Worm (Caenorhabditis elegans) whole organism, young adult: ENCODE data around the gene pptr-1.

Source experiments
- D2030.7 ChIP-seq: fragments of 200-800 bp; sonication (Bioruptor generic); IDR thresholded peaks from 2 replicates; pipeline ENCODE4 v1.3.6; 2022; ENCODE audit warnings: missing genetic modification reagents, missing genetic modification characterization, missing compliant biosample characterization
- F10E7.11 ChIP-seq: sonication (generic microtip); optimal IDR thresholded peaks from 2 replicates; lab custom pipeline; 2017; ENCODE audit warnings: mild to moderate bottlenecking, missing genetic modification characterization, moderate library complexity, missing compliant biosample characterization
- F23B12.7 ChIP-seq: sonication (generic microtip); optimal IDR thresholded peaks from 2 replicates; lab custom pipeline; 2017; ENCODE audit warnings: missing genetic modification characterization, mild to moderate bottlenecking, missing compliant biosample characterization, antibody characterized with exemption, moderate library complexity; ENCODE audit not compliant: insufficient read depth
- F57C9.4 ChIP-seq: sonication (generic microtip); optimal IDR thresholded peaks from 2 replicates; lab custom pipeline; 2017; ENCODE audit warnings: mild to moderate bottlenecking, missing genetic modification characterization, missing compliant biosample characterization
- T26A5.8 ChIP-seq: sonication (generic microtip); optimal IDR thresholded peaks from 2 replicates; lab custom pipeline; 2016; ENCODE audit warnings: missing genetic modification characterization, missing compliant biosample characterization
- Y56A3A.18 ChIP-seq: fragments of 200-800 bp; sonication (Bioruptor generic); IDR thresholded peaks from 2 replicates; pipeline ENCODE4 v1.3.6; 2022; ENCODE audit warnings: missing genetic modification reagents, missing genetic modification characterization, missing compliant biosample characterization
- Y79H2A.3 ChIP-seq: fragments of 200-800 bp; sonication (Bioruptor generic); conservative IDR thresholded peaks from 2 replicates; pipeline ENCODE4 v1.3.6; 2022; ENCODE audit warnings: missing genetic modification reagents, missing genetic modification characterization, missing compliant biosample characterization
- aptf-3 ChIP-seq: fragments of 200-800 bp; sonication (Bioruptor generic); IDR thresholded peaks from 2 replicates; pipeline ENCODE4 v1.3.6; 2022; ENCODE audit warnings: missing genetic modification characterization, missing compliant biosample characterization
- atf-7 ChIP-seq: sonication (generic microtip); optimal IDR thresholded peaks from 2 replicates; lab custom pipeline; 2017; ENCODE audit warnings: mild to moderate bottlenecking, missing genetic modification characterization, missing compliant biosample characterization
- attf-3 ChIP-seq: fragments of 200-800 bp; sonication (Bioruptor generic); conservative IDR thresholded peaks from 2 replicates; pipeline ENCODE4 v1.3.6; 2022; ENCODE audit warnings: missing genetic modification reagents, missing genetic modification characterization, missing compliant biosample characterization
- bed-2 ChIP-seq: fragments of 200-800 bp; sonication (Bioruptor generic); IDR thresholded peaks from 2 replicates; pipeline ENCODE4 v1.3.6; 2022; ENCODE audit warnings: missing genetic modification reagents, missing genetic modification characterization, missing compliant biosample characterization
- ceh-91 ChIP-seq: fragments of 200-800 bp; sonication (Bioruptor generic); IDR thresholded peaks from 2 replicates; pipeline ENCODE4 v1.3.6; 2022; ENCODE audit warnings: missing genetic modification reagents, missing genetic modification characterization, missing compliant biosample characterization
- chd-7 ChIP-seq: sonication (generic microtip); optimal IDR thresholded peaks from 2 replicates; lab custom pipeline; 2016; ENCODE audit warnings: mild to moderate bottlenecking, missing genetic modification characterization, moderate library complexity, missing compliant biosample characterization
- dpff-1 ChIP-seq: sonication (generic microtip); optimal IDR thresholded peaks from 2 replicates; lab custom pipeline; 2017; ENCODE audit warnings: mild to moderate bottlenecking, missing genetic modification characterization, missing compliant biosample characterization
- egl-18 ChIP-seq: fragments of 200-800 bp; sonication (Bioruptor generic); IDR thresholded peaks from 2 replicates; pipeline ENCODE4 v1.3.6; 2022; ENCODE audit warnings: missing genetic modification reagents, missing genetic modification characterization, missing compliant biosample characterization
- egl-44 ChIP-seq: fragments of 200-800 bp; sonication (Bioruptor generic); IDR thresholded peaks from 2 replicates; pipeline ENCODE4 v1.3.6; 2022; ENCODE audit warnings: missing genetic modification reagents, missing genetic modification characterization, missing compliant biosample characterization
- fkh-3 ChIP-seq: sonication (generic microtip); optimal IDR thresholded peaks from 2 replicates; lab custom pipeline; 2016; ENCODE audit warnings: mild to moderate bottlenecking, missing genetic modification characterization, missing compliant biosample characterization
- hmg-1.2 ChIP-seq: fragments of 200-800 bp; sonication (Bioruptor generic); IDR thresholded peaks from 2 replicates; pipeline ENCODE4 v1.3.6; 2022; ENCODE audit warnings: missing genetic modification reagents, missing genetic modification characterization, missing compliant biosample characterization
- lag-1 ChIP-seq: fragments of 200-800 bp; sonication (Bioruptor generic); IDR thresholded peaks from 2 replicates; pipeline ENCODE4 v1.3.6; 2022; ENCODE audit warnings: missing genetic modification reagents, missing genetic modification characterization, missing compliant biosample characterization
- let-607 ChIP-seq, 2 experiments: fragments of 200-800 bp in 1 of 2; sonication (Bioruptor generic) in 1 of 2; sonication (generic microtip) in 1 of 2; optimal IDR thresholded peaks; 2 replicates each; lab custom pipeline; 2016 to 2018; ENCODE audit warnings: mild to moderate bottlenecking in 2 of 2, missing compliant biosample characterization in 2 of 2, missing genetic modification characterization in 2 of 2, moderate library complexity in 2 of 2, missing genotype in 1 of 2
- lin-54 ChIP-seq: fragments of 200-800 bp; sonication (Bioruptor generic); optimal IDR thresholded peaks from 2 replicates; lab custom pipeline; 2018; ENCODE audit warnings: mild to moderate bottlenecking, missing genetic modification characterization, missing compliant biosample characterization
- lir-1 ChIP-seq: fragments of 200-800 bp; sonication (Bioruptor generic); conservative IDR thresholded peaks from 2 replicates; pipeline ENCODE4 v1.3.6; 2022; ENCODE audit warnings: missing genetic modification reagents, missing genetic modification characterization, missing compliant biosample characterization
- lsy-27 ChIP-seq: sonication (generic microtip); optimal IDR thresholded peaks from 2 replicates; lab custom pipeline; 2017; ENCODE audit warnings: missing genetic modification characterization, mild to moderate bottlenecking, missing compliant biosample characterization, antibody characterized with exemption, missing genotype, borderline replicate concordance; ENCODE audit not compliant: insufficient read depth
- madf-10 ChIP-seq: sonication (generic microtip); optimal IDR thresholded peaks from 2 replicates; lab custom pipeline; 2016; ENCODE audit warnings: mild to moderate bottlenecking, missing genetic modification characterization, missing compliant biosample characterization
- mes-4 ChIP-seq: sonication (generic microtip); optimal IDR thresholded peaks from 2 replicates; lab custom pipeline; 2016; ENCODE audit warnings: missing genotype, missing genetic modification characterization, missing compliant biosample characterization
- nhr-179 ChIP-seq: sonication (generic microtip); optimal IDR thresholded peaks from 2 replicates; lab custom pipeline; 2016; ENCODE audit warnings: mild to moderate bottlenecking, missing genetic modification characterization, missing compliant biosample characterization
- nhr-80 ChIP-seq: sonication (generic microtip); optimal IDR thresholded peaks from 2 replicates; lab custom pipeline; 2016; ENCODE audit warnings: missing genetic modification characterization, missing compliant biosample characterization
- rcor-1 ChIP-seq: fragments of 200-800 bp; sonication (Bioruptor generic); IDR thresholded peaks from 2 replicates; pipeline ENCODE4 v1.3.6; 2022; ENCODE audit warnings: missing genetic modification reagents, missing genetic modification characterization, missing compliant biosample characterization
- repo-1 ChIP-seq: sonication (generic microtip); optimal IDR thresholded peaks from 2 replicates; lab custom pipeline; 2017; ENCODE audit warnings: mild to moderate bottlenecking, missing genetic modification characterization, missing compliant biosample characterization
- snpc-1.3 ChIP-seq: sonication (generic microtip); optimal IDR thresholded peaks from 2 replicates; lab custom pipeline; 2017; ENCODE audit warnings: missing genetic modification characterization, mild to moderate bottlenecking, missing compliant biosample characterization, antibody characterized with exemption, moderate library complexity, missing genotype, missing genetic modification reagents; ENCODE audit not compliant: insufficient read depth
- snpc-4 ChIP-seq, 5 experiments: fragments of 150-350 bp in 1 of 5; sonication (generic microtip) in 4 of 5; optimal IDR thresholded peaks; 2 replicates each; lab custom pipeline; 2014 to 2018; ENCODE audit warnings: missing genetic modification characterization in 5 of 5, missing biosample characterization in 3 of 5, antibody characterized with exemption in 2 of 5, mild to moderate bottlenecking in 2 of 5, missing compliant biosample characterization in 2 of 5, missing genotype in 2 of 5, moderate library complexity in 2 of 5, missing genetic modification reagents in 1 of 5
- tbx-9 ChIP-seq: sonication (generic microtip); optimal IDR thresholded peaks from 2 replicates; lab custom pipeline; 2016; ENCODE audit warnings: borderline replicate concordance, missing genetic modification characterization, inconsistent platforms, missing compliant biosample characterization
- zfh-2 ChIP-seq: fragments of 200-800 bp; sonication (Bioruptor generic); conservative IDR thresholded peaks from 2 replicates; pipeline ENCODE4 v1.3.6; 2022; ENCODE audit warnings: missing genetic modification reagents, missing genetic modification characterization, missing compliant biosample characterization
- ztf-6 ChIP-seq: fragments of 200-800 bp; sonication (Bioruptor generic); IDR thresholded peaks from 2 replicates; pipeline ENCODE4 v1.3.6; 2022; ENCODE audit warnings: missing genetic modification reagents, missing genetic modification characterization, missing compliant biosample characterization

Gene pptr-1

DNA sequence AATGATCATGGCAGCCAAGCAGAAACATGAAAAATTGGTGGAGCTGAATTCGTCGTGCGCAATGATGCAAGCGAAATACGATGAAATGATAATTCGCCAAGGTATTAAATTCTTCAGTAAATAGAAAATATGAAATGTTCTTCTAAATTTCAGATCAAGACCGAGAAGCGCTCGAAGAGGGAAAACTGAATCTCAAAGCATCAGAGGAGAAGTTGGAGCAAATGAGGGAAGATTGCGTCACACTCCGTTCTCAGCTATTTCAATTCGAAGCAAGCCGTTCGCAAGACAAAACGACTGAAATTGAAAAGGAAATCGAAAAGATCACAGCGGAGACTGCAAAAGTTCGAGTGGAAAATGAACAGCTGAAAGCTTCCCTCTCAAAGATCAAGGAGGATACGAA is 49.0 kb downstream of the pptr-1 start:
- TF ChIP-seq hmg-1.2 (GFP tag; lab: Robert Waterston, UW) (no peak), egl-18 (GFP tag; lab: Robert Waterston, UW) (no peak), let-607 (tag; optimal IDR thresholded peaks at IDR 0.05; lab: Kevin White, UChicago) (no peak), repo-1 (tag; lab: Kevin White, UChicago) (no peak), fkh-3 (tag; lab: Kevin White, UChicago) (no peak)
- TF ChIP-seq, all 124 proteins: peak for 0

DNA sequence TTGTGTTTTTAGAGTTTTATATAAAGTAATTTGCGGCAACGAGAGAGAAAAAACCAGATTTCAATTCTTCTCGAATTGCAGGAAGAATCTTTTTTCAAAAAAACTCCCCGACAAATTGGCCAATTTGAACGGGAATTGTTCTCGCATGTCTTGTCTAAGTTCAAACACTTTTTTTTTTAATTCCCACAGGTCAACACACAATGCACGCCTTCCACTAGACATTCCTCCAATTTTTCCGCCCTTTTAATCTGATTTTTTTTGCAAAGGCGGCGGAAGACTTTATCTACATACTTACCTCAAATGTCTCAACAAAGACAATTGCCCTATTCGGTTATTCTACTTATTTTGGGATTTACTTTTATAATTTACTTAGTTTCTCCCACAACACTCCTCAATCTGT is 50.3 kb downstream of the pptr-1 start, which contains the start of gene F26D2.3:
Gene F26D2.3, plus strand, starts transcription at position 301 of the 400 bp plus-strand sequence.
- TF ChIP-seq F57C9.4 (tag; lab: Kevin White, UChicago) (no peak), ztf-6 (no peak), Y56A3A.18 (GFP tag; lab: Robert Waterston, UW) (no peak), lag-1 (GFP tag; lab: Robert Waterston, UW) (no peak), F10E7.11 (tag; lab: Kevin White, UChicago) (no peak), repo-1 (tag; lab: Kevin White, UChicago) (no peak), snpc-4 (GFP tag; optimal IDR thresholded peaks at IDR 0.05; lab: Kevin White, UChicago) (no peak), snpc-4 (tag; optimal IDR thresholded peaks at IDR 0.05; lab: Kevin White, UChicago) (no peak), nhr-80 (no peak), attf-3 (GFP tag; lab: Robert Waterston, UW) (no peak), snpc-1.3 (tag; lab: Kevin White, UChicago) (no peak), aptf-3 (GFP tag; lab: Robert Waterston, UW) (no peak), lir-1 (GFP tag; lab: Robert Waterston, UW) (no peak), tbx-9 (no peak), ceh-91 (GFP tag; lab: Robert Waterston, UW) (no peak), D2030.7 (no peak), rcor-1 (GFP tag; lab: Robert Waterston, UW) (no peak), zfh-2 (GFP tag; lab: Robert Waterston, UW) (no peak), lsy-27 (no peak)
- TF ChIP-seq, all 124 proteins: peak for 0

DNA sequence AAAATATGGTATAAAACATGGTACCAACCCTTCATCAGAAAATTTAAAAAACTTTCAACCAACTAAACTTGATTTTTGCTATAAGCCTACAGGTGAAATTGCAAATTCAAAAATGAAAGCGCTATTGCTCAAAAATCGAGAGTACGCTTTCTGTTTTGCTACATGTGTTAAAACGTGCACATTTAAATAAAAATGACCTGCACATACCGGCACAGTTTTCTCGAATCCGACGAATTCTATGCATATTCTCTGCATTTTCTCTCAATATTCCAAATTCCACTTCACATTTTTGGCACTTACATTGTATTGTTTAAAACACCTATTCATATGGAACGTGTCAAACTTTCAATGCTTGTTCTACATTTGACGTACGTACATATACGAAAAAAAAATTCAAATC is 53.2 kb downstream of the pptr-1 start, which contains the start of gene srh-145:
Gene srh-145, plus strand, starts transcription at position 193 of the 400 bp plus-strand sequence.
- TF ChIP-seq chd-7 (tag; lab: Kevin White, UChicago) (no peak), lin-54 (no peak), nhr-179 (tag; lab: Kevin White, UChicago) (no peak)

DNA sequence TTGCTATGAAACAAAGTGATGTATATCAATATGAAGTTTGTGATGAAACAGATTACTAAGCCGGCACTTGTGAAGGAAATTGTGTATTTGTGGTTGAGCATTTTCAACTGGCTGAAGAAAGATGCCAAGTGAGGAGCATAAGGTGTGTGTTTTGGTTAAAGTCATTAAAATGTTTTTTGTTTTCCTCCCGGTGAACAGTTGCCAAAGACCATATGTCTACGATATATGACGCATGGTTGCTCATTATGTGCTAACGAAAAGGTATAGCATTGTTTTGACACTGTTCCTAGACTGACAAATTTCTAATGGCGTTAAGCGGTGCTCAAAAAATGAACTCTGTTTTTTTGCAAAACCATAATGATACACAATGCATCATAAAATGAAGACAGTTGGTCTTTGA is 59.7 kb downstream of the pptr-1 start, which contains the start of gene str-55:
Gene str-55, minus strand, starts transcription at position 101 of the 400 bp plus-strand sequence.
- TF ChIP-seq bed-2 = no peak
- no peak for TF ChIP-seq madf-10 (tag; lab: Kevin White, UChicago)
- TF ChIP-seq Y79H2A.3 (GFP tag; lab: Robert Waterston, UW) = no peak
- no peak for TF ChIP-seq dpff-1 (tag; lab: Kevin White, UChicago)
- no peak for TF ChIP-seq atf-7
- TF ChIP-seq mes-4 (tag; lab: Kevin White, UChicago) = no peak
- TF ChIP-seq tbx-9 = no peak
- no peak for TF ChIP-seq F23B12.7 (tag; lab: Kevin White, UChicago)
- TF ChIP-seq egl-44 (GFP tag; lab: Robert Waterston, UW) = no peak
- no peak for TF ChIP-seq T26A5.8 (tag; lab: Kevin White, UChicago)
